Fruit fly (Drosophila melanogaster) whole organism, embryonic: ENCODE results near the gene CG13679.

Experiments used
- ATbp ChIP-seq: fragments of 200-800 bp; sonication (Bioruptor generic); optimal IDR thresholded peaks from 2 replicates; lab custom pipeline; 2017; ENCODE audit warnings: missing biosample characterization, mild to moderate bottlenecking, missing genetic modification characterization, missing genetic modification reagents
- CG10147 ChIP-seq: fragments of 200-800 bp; sonication (Bioruptor generic); optimal IDR thresholded peaks from 2 replicates; lab custom pipeline; 2019; ENCODE audit warnings: missing biosample characterization, mild to moderate bottlenecking, missing genetic modification characterization, moderate library complexity
- CG10543 ChIP-seq: fragments of 200-800 bp; sonication (Bioruptor generic); optimal IDR thresholded peaks from 3 replicates; lab custom pipeline; 2017; ENCODE audit warnings: missing biosample characterization, mild to moderate bottlenecking, missing genetic modification characterization, moderate library complexity
- CG11695 ChIP-seq: fragments of 200-800 bp; sonication (Bioruptor generic); IDR thresholded peaks from 3 replicates; pipeline ENCODE4 v1.3.6; 2022; ENCODE audit warnings: missing biosample characterization, missing genetic modification characterization
- CG12071 ChIP-seq: fragments of 200-800 bp; sonication (Bioruptor generic); optimal IDR thresholded peaks from 3 replicates; lab custom pipeline; 2018; ENCODE audit warnings: missing biosample characterization, mild to moderate bottlenecking, missing genetic modification characterization
- CG12659 ChIP-seq: fragments of 200-800 bp; sonication (Bioruptor generic); optimal IDR thresholded peaks from 3 replicates; lab custom pipeline; 2017; ENCODE audit warnings: mild to moderate bottlenecking, missing biosample characterization, missing genetic modification reagents, missing genetic modification characterization
- CG15514 ChIP-seq: fragments of 200-800 bp; sonication (Bioruptor generic); optimal IDR thresholded peaks from 3 replicates; lab custom pipeline; 2017; ENCODE audit warnings: missing biosample characterization, missing genetic modification characterization, mild to moderate bottlenecking, moderate library complexity, missing genetic modification reagents
- CG17328 ChIP-seq: fragments of 200-800 bp; sonication (Bioruptor generic); IDR thresholded peaks from 2 replicates; pipeline ENCODE4 v1.3.6; 2022; ENCODE audit warnings: missing biosample characterization, missing genetic modification characterization
- CG17359 ChIP-seq: fragments of 200-800 bp; sonication (Bioruptor generic); optimal IDR thresholded peaks from 3 replicates; lab custom pipeline; 2018; ENCODE audit warnings: missing biosample characterization, mild to moderate bottlenecking, missing genetic modification characterization, moderate library complexity
- CG17568 ChIP-seq: fragments of 200-800 bp; sonication (Bioruptor generic); optimal IDR thresholded peaks from 2 replicates; lab custom pipeline; 2018; ENCODE audit warnings: missing biosample characterization, mild to moderate bottlenecking, missing genetic modification characterization, moderate library complexity
- CG17829 ChIP-seq: fragments of 200-800 bp; optimal IDR thresholded peaks from 2 replicates; lab custom pipeline; 2019; ENCODE audit warnings: missing biosample characterization, mild to moderate bottlenecking, missing genetic modification characterization, moderate library complexity
- CG1832 ChIP-seq: fragments of 200-800 bp; sonication (Bioruptor generic); optimal IDR thresholded peaks from 2 replicates; lab custom pipeline; 2017; ENCODE audit warnings: missing biosample characterization, mild to moderate bottlenecking, missing genetic modification characterization, inconsistent platforms
- CG18599 ChIP-seq: fragments of 200-800 bp; sonication (Bioruptor generic); optimal IDR thresholded peaks from 3 replicates; lab custom pipeline; 2017; ENCODE audit warnings: missing biosample characterization, missing genetic modification characterization, mild to moderate bottlenecking, moderate library complexity, missing genetic modification reagents
- CG18619 ChIP-seq: fragments of 200-800 bp; sonication (Bioruptor generic); optimal IDR thresholded peaks from 3 replicates; lab custom pipeline; 2017; ENCODE audit warnings: missing biosample characterization, mild to moderate bottlenecking, missing genetic modification characterization
- CG2116 ChIP-seq: fragments of 200-800 bp; sonication (Bioruptor generic); optimal IDR thresholded peaks from 3 replicates; lab custom pipeline; 2018; ENCODE audit warnings: missing biosample characterization, mild to moderate bottlenecking, missing genetic modification characterization
- CG2199 ChIP-seq: fragments of 200-800 bp; sonication (Bioruptor generic); IDR thresholded peaks from 3 replicates; pipeline ENCODE4 v1.3.6; 2022; ENCODE audit warnings: missing biosample characterization, missing genetic modification characterization
- CG31365 ChIP-seq: fragments of 200-800 bp; sonication (Bioruptor generic); optimal IDR thresholded peaks from 2 replicates; lab custom pipeline; 2018; ENCODE audit warnings: missing biosample characterization, mild to moderate bottlenecking, missing genetic modification characterization
- CG3838 ChIP-seq: fragments of 200-800 bp; sonication (Bioruptor generic); optimal IDR thresholded peaks from 3 replicates; lab custom pipeline; 2016; ENCODE audit warnings: missing biosample characterization, missing genetic modification characterization
- CG4820 ChIP-seq: fragments of 200-800 bp; sonication (Bioruptor generic); optimal IDR thresholded peaks from 3 replicates; lab custom pipeline; 2016; ENCODE audit warnings: missing biosample characterization, missing genetic modification characterization
- CG6791 ChIP-seq: fragments of 200-800 bp; sonication (Bioruptor generic); IDR thresholded peaks from 3 replicates; pipeline ENCODE4 v1.3.6; 2022; ENCODE audit warnings: missing biosample characterization, missing genetic modification characterization; ENCODE audit not compliant: partially characterized antibody
- CG7271 ChIP-seq: fragments of 200-800 bp; sonication (Bioruptor generic); optimal IDR thresholded peaks from 2 replicates; lab custom pipeline; 2018; ENCODE audit warnings: missing biosample characterization, mild to moderate bottlenecking, missing genetic modification characterization, moderate library complexity
- CG7987 ChIP-seq: fragments of 200-800 bp; sonication (Bioruptor generic); optimal IDR thresholded peaks from 2 replicates; lab custom pipeline; 2018; ENCODE audit warnings: missing biosample characterization, mild to moderate bottlenecking, missing genetic modification characterization, moderate library complexity
- Dbx ChIP-seq: fragments of 200-800 bp; sonication (Bioruptor generic); IDR thresholded peaks from 3 replicates; pipeline ENCODE4 v1.3.6; 2022; ENCODE audit warnings: missing biosample characterization, missing genetic modification characterization
- Dfd ChIP-seq, 2 experiments: fragments of >200 bp; optimal IDR thresholded peaks; 2 replicates each; lab custom pipeline; 2017; ENCODE audit warnings: missing biosample characterization in 2 of 2, missing genetic modification characterization in 2 of 2
- Ets97D ChIP-seq: fragments of 200-800 bp; sonication (Bioruptor generic); optimal IDR thresholded peaks from 3 replicates; lab custom pipeline; 2016; ENCODE audit warnings: missing biosample characterization, missing genetic modification characterization
- Kr ChIP-seq: fragments of 200-800 bp; sonication (Bioruptor generic); optimal IDR thresholded peaks from 2 replicates; lab custom pipeline; 2017; ENCODE audit warnings: missing biosample characterization, mild to moderate bottlenecking, missing genetic modification characterization
- Meics ChIP-seq: fragments of 200-800 bp; sonication (Bioruptor generic); optimal IDR thresholded peaks from 2 replicates; lab custom pipeline; 2017; ENCODE audit warnings: missing biosample characterization, mild to moderate bottlenecking, missing genetic modification characterization
- Oli ChIP-seq: fragments of 200-800 bp; sonication (Bioruptor generic); optimal IDR thresholded peaks from 2 replicates; lab custom pipeline; 2018; ENCODE audit warnings: missing biosample characterization, mild to moderate bottlenecking, missing genetic modification characterization, moderate library complexity
- Sox102F ChIP-seq: fragments of 200-800 bp; sonication (Bioruptor generic); optimal IDR thresholded peaks from 2 replicates; lab custom pipeline; 2018; ENCODE audit warnings: missing biosample characterization, mild to moderate bottlenecking, missing genetic modification characterization, moderate library complexity
- Sry-β ChIP-seq: fragments of 200-800 bp; sonication (Bioruptor generic); optimal IDR thresholded peaks from 2 replicates; lab custom pipeline; 2018; ENCODE audit warnings: missing biosample characterization, mild to moderate bottlenecking, missing genetic modification characterization, moderate library complexity
- Stat92E ChIP-seq, 3 experiments: fragments of >200 bp in 2 of 3; fragments of 200-800 bp in 1 of 3; sonication (Bioruptor generic) in 1 of 3; optimal IDR thresholded peaks; 2 replicates each; lab custom pipeline; 2017 to 2019; ENCODE audit warnings: missing biosample characterization in 3 of 3, missing genetic modification characterization in 3 of 3, mild to moderate bottlenecking in 1 of 3, moderate library complexity in 1 of 3
- bsh ChIP-seq, 2 experiments: fragments of 200-800 bp; sonication (Bioruptor generic); optimal IDR thresholded peaks; 2 replicates each; lab custom pipeline; 2017 to 2018; ENCODE audit warnings: mild to moderate bottlenecking in 2 of 2, missing biosample characterization in 2 of 2, missing genetic modification characterization in 2 of 2, moderate library complexity in 1 of 2
- corto ChIP-seq: fragments of 200-800 bp; sonication (Bioruptor generic); optimal IDR thresholded peaks from 2 replicates; lab custom pipeline; 2016; ENCODE audit warnings: missing biosample characterization, mild to moderate bottlenecking, missing genetic modification characterization, moderate library complexity
- dimm ChIP-seq: fragments of 200-800 bp; sonication (Bioruptor generic); IDR thresholded peaks from 2 replicates; pipeline ENCODE4 v1.3.6; 2022; ENCODE audit warnings: missing biosample characterization, missing genetic modification characterization
- gce ChIP-seq: fragments of 200-800 bp; sonication (Bioruptor generic); IDR thresholded peaks from 3 replicates; pipeline ENCODE4 v1.3.6; 2022; ENCODE audit warnings: missing biosample characterization, missing genetic modification characterization
- gcm ChIP-seq: fragments of 200-800 bp; sonication (Bioruptor generic); optimal IDR thresholded peaks from 2 replicates; lab custom pipeline; 2019; ENCODE audit warnings: missing biosample characterization, mild to moderate bottlenecking, missing genetic modification characterization, moderate library complexity
- her ChIP-seq: fragments of 200-800 bp; sonication (Bioruptor generic); optimal IDR thresholded peaks from 2 replicates; lab custom pipeline; 2016; ENCODE audit warnings: missing biosample characterization, missing genetic modification characterization
- jumu ChIP-seq: fragments of 200-800 bp; sonication (Bioruptor generic); optimal IDR thresholded peaks from 3 replicates; lab custom pipeline; 2016; ENCODE audit warnings: missing biosample characterization, missing genetic modification characterization
- maf-S ChIP-seq: fragments of 200-800 bp; sonication (Bioruptor generic); optimal IDR thresholded peaks from 2 replicates; lab custom pipeline; 2016; ENCODE audit warnings: missing biosample characterization, missing genetic modification characterization
- prd ChIP-seq, 3 experiments: fragments of >200 bp in 2 of 3; fragments of 200-800 bp in 1 of 3; sonication (Bioruptor generic) in 1 of 3; optimal IDR thresholded peaks in 2 of 3; IDR thresholded peaks in 1 of 3; 2 replicates in 2 of 3; 3 replicates in 1 of 3; pipeline versions ENCODE4 v1.3.6 to Lab custom; 2017 to 2022; ENCODE audit warnings: missing biosample characterization in 1 of 3, missing genetic modification characterization in 1 of 3
- pum ChIP-seq: fragments of 200-800 bp; sonication (Bioruptor generic); optimal IDR thresholded peaks from 2 replicates; lab custom pipeline; 2016; ENCODE audit warnings: missing biosample characterization, missing genetic modification characterization
- schlank ChIP-seq: fragments of 200-800 bp; sonication (Bioruptor generic); optimal IDR thresholded peaks from 2 replicates; lab custom pipeline; 2018; ENCODE audit warnings: missing biosample characterization, mild to moderate bottlenecking, missing genetic modification characterization
- sens-2 ChIP-seq: fragments of 200-800 bp; sonication (Bioruptor generic); IDR thresholded peaks from 2 replicates; pipeline ENCODE4 v1.3.6; 2022; ENCODE audit warnings: missing biosample characterization, missing genetic modification characterization
- sna ChIP-seq: fragments of 200-800 bp; sonication (Bioruptor generic); IDR thresholded peaks from 2 replicates; pipeline ENCODE4 v1.3.6; 2022; ENCODE audit warnings: missing biosample characterization, missing genetic modification characterization; ENCODE audit not compliant: partially characterized antibody
- sob ChIP-seq: fragments of 200-800 bp; sonication (Bioruptor generic); IDR thresholded peaks from 2 replicates; pipeline ENCODE4 v1.3.6; 2022; ENCODE audit warnings: missing biosample characterization, missing genetic modification characterization
- tll ChIP-seq, 2 experiments: fragments of 200-800 bp in 1 of 2; fragments of >200 bp in 1 of 2; sonication (Bioruptor generic) in 1 of 2; optimal IDR thresholded peaks; 2 replicates each; lab custom pipeline; 2017 to 2019; ENCODE audit warnings: missing biosample characterization in 2 of 2, missing genetic modification characterization in 2 of 2, mild to moderate bottlenecking in 1 of 2, moderate library complexity in 1 of 2
- trem ChIP-seq: fragments of 200-800 bp; optimal IDR thresholded peaks from 3 replicates; lab custom pipeline; 2019; ENCODE audit warnings: missing biosample characterization, mild to moderate bottlenecking, missing genetic modification characterization, moderate library complexity
- ttk ChIP-seq: fragments of 200-800 bp; sonication (Bioruptor generic); IDR thresholded peaks from 2 replicates; pipeline ENCODE4 v2.1.2; 2022; ENCODE audit warnings: missing biosample characterization, missing genetic modification characterization

The CG13679 gene

dm6 chr3L:8197779-8198279 is 4.8 kb upstream of the CG13679 start, which contains the start of the genes UbcE2M and Dhps (continued):
- TF ChIP-seq CG11695 (GFP tag; lab: Robert Waterston, UW) (no peak), Sry-β (peak; percentile 95), sob (GFP tag; lab: Robert Waterston, UW) (peak; percentile 73), CG10147 (GFP tag; lab: Kevin White, UChicago) (peak; percentile 79), prd (optimal IDR thresholded peaks at IDR 0.05; lab: Kevin White, UChicago) (no peak), prd (GFP tag; IDR thresholded peaks at IDR 0.05; lab: Robert Waterston, UW) (peak; percentile 82), CG12659 (GFP tag; lab: Kevin White, UChicago) (peak; percentile 87), ttk (peak; percentile 12; the same call in 1 of the 2 replicates), dimm (GFP tag; lab: Robert Waterston, UW) (no peak), Meics (no peak), CG15514 (GFP tag; lab: Kevin White, UChicago) (peak; percentile 75), bsh (GFP tag; optimal IDR thresholded peaks at IDR 0.05; lab: Kevin White, UChicago) (peak in 1 of 2 experiments; percentile 62), tll (GFP tag; optimal IDR thresholded peaks at IDR 0.05; lab: Kevin White, UChicago) (no peak), Dbx (GFP tag; lab: Robert Waterston, UW) (peak; percentile 85), CG1832 (no peak), pum (peak; percentile 38), CG17359 (peak; percentile 63), Kr (GFP tag; lab: Kevin White, UChicago) (no peak), CG7987 (GFP tag; lab: Kevin White, UChicago) (peak; percentile 2), jumu (GFP tag; lab: Kevin White, UChicago) (peak; percentile 43), CG18619 (GFP tag; lab: Kevin White, UChicago) (peak; percentile 79), CG31365 (tag; lab: Kevin White, UChicago) (no peak), Sox102F (GFP tag; lab: Kevin White, UChicago) (no peak), schlank (tag; lab: Kevin White, UChicago) (peak; percentile 6), Dfd (GFP tag; optimal IDR thresholded peaks at IDR 0.05; lab: Kevin White, UChicago) (no peak), gcm (GFP tag; lab: Kevin White, UChicago) (no peak), corto (GFP tag; lab: Kevin White, UChicago) (no peak), CG4820 (GFP tag; lab: Kevin White, UChicago) (peak; percentile 67), maf-S (GFP tag; lab: Kevin White, UChicago) (peak; percentile 45), CG10543 (GFP tag; lab: Kevin White, UChicago) (peak; percentile 87), ATbp (GFP tag; lab: Kevin White, UChicago) (no peak), Oli (tag; lab: Kevin White, UChicago) (peak; percentile 65), CG2199 (GFP tag; lab: Robert Waterston, UW) (no peak), CG17829 (tag; lab: Kevin White, UChicago) (peak; percentile 71), CG3838 (no peak), Ets97D (GFP tag; lab: Kevin White, UChicago) (peak; percentile 36), trem (tag; lab: Kevin White, UChicago) (peak; percentile 65), sens-2 (0 out of 2 replicates have a peak, but pooled peaks have one; percentile 32), CG18599 (GFP tag; lab: Kevin White, UChicago) (no peak), Stat92E (GFP tag; optimal IDR thresholded peaks at IDR 0.05; lab: Kevin White, UChicago) (no peak), CG17568 (GFP tag; lab: Kevin White, UChicago) (no peak), gce (GFP tag; lab: Robert Waterston, UW) (no peak), sna (peak; percentile 60), CG6791 (GFP tag; lab: Robert Waterston, UW) (peak; percentile 82), CG17328 (no peak), CG7271 (tag; lab: Kevin White, UChicago) (peak; percentile 39), CG12071 (no peak), CG2116 (GFP tag; lab: Kevin White, UChicago) (peak; percentile 83), her (GFP tag; lab: Kevin White, UChicago) (no peak)
